Fruit fly (Drosophila melanogaster): ENCODE measurements around the gene CG7011.

dm6 chr3L:15123736-15124135 is 39.7 kb downstream of the CG7011 start:
- TF ChIP-seq CG8478 (optimal IDR thresholded peaks at IDR 0.05) (no peak), CTCF (optimal IDR thresholded peaks at IDR 0.05) (no peak)

Measured in S2 (cell line).